Worm (Caenorhabditis elegans) whole organism, young adult: ENCODE data around the gene C25G6.3.
"Not testable (repeated sequence)": the region's sequence is repeated elsewhere in the genome, so short reads cannot be mapped to it uniquely, and the experiment has no call there.

ENCODE experiments used
- F33H1.4 ChIP-seq: fragments of 200-800 bp; sonication (Bioruptor generic); IDR thresholded peaks from 2 replicates; pipeline ENCODE4 v1.3.6; 2022; ENCODE audit warnings: missing genetic modification reagents, missing genetic modification characterization, missing compliant biosample characterization
- F39B2.1 ChIP-seq: fragments of 200-800 bp; sonication (Bioruptor generic); IDR thresholded peaks from 2 replicates; pipeline ENCODE4 v1.3.6; 2022; ENCODE audit warnings: missing genetic modification reagents, missing genetic modification characterization, missing compliant biosample characterization
- F55B11.4 ChIP-seq: sonication (generic microtip); optimal IDR thresholded peaks from 2 replicates; lab custom pipeline; 2016; ENCODE audit warnings: missing compliant biosample characterization, missing genetic modification characterization, borderline replicate concordance; ENCODE audit not compliant: insufficient read depth
- F57C9.4 ChIP-seq: sonication (generic microtip); optimal IDR thresholded peaks from 2 replicates; lab custom pipeline; 2017; ENCODE audit warnings: mild to moderate bottlenecking, missing genetic modification characterization, missing compliant biosample characterization
- K12H6.12 ChIP-seq: fragments of 200-800 bp; sonication (Bioruptor generic); optimal IDR thresholded peaks from 2 replicates; lab custom pipeline; 2018; ENCODE audit warnings: mild to moderate bottlenecking, missing genetic modification characterization, missing compliant biosample characterization
- Y53F4B.3 ChIP-seq: fragments of 200-800 bp; sonication (Bioruptor generic); IDR thresholded peaks from 2 replicates; pipeline ENCODE4 v1.3.6; 2022; ENCODE audit warnings: missing genetic modification reagents, missing genetic modification characterization, missing compliant biosample characterization
- Y56A3A.18 ChIP-seq: fragments of 200-800 bp; sonication (Bioruptor generic); IDR thresholded peaks from 2 replicates; pipeline ENCODE4 v1.3.6; 2022; ENCODE audit warnings: missing genetic modification reagents, missing genetic modification characterization, missing compliant biosample characterization
- akir-1 ChIP-seq: fragments of 200-800 bp; sonication (Bioruptor generic); optimal IDR thresholded peaks from 2 replicates; lab custom pipeline; 2018; ENCODE audit warnings: mild to moderate bottlenecking, missing genetic modification characterization, moderate library complexity, missing compliant biosample characterization
- aptf-2 ChIP-seq: fragments of 200-800 bp; sonication (Bioruptor generic); conservative IDR thresholded peaks from 2 replicates; pipeline ENCODE4 v1.3.6; 2022; ENCODE audit warnings: missing genetic modification reagents, missing genetic modification characterization, missing compliant biosample characterization
- attf-3 ChIP-seq: fragments of 200-800 bp; sonication (Bioruptor generic); conservative IDR thresholded peaks from 2 replicates; pipeline ENCODE4 v1.3.6; 2022; ENCODE audit warnings: missing genetic modification reagents, missing genetic modification characterization, missing compliant biosample characterization
- bed-1 ChIP-seq: fragments of 200-800 bp; sonication (Bioruptor generic); IDR thresholded peaks from 2 replicates; pipeline ENCODE4 v1.3.6; 2022; ENCODE audit warnings: missing genetic modification reagents, missing genetic modification characterization, missing compliant biosample characterization
- bed-2 ChIP-seq: fragments of 200-800 bp; sonication (Bioruptor generic); IDR thresholded peaks from 2 replicates; pipeline ENCODE4 v1.3.6; 2022; ENCODE audit warnings: missing genetic modification reagents, missing genetic modification characterization, missing compliant biosample characterization
- ceh-58 ChIP-seq: fragments of 200-800 bp; sonication (Bioruptor generic); IDR thresholded peaks from 2 replicates; pipeline ENCODE4 v1.3.6; 2022; ENCODE audit warnings: missing genetic modification characterization, missing compliant biosample characterization
- dox-1 ChIP-seq: fragments of 200-800 bp; sonication (Bioruptor generic); IDR thresholded peaks from 2 replicates; pipeline ENCODE4 v1.3.6; 2022; ENCODE audit warnings: missing genetic modification reagents, missing genetic modification characterization, missing compliant biosample characterization
- egrh-3 ChIP-seq: fragments of 200-800 bp; sonication (Bioruptor generic); IDR thresholded peaks from 2 replicates; pipeline ENCODE4 v1.3.6; 2022; ENCODE audit warnings: missing genetic modification reagents, missing genetic modification characterization, missing compliant biosample characterization
- hmg-20 ChIP-seq: fragments of 200-800 bp; sonication (Bioruptor generic); IDR thresholded peaks from 2 replicates; pipeline ENCODE4 v1.3.6; 2022; ENCODE audit warnings: missing genetic modification reagents, missing genetic modification characterization, missing compliant biosample characterization
- hsf-1 ChIP-seq: fragments of 200-800 bp; sonication (Bioruptor generic); IDR thresholded peaks from 2 replicates; pipeline ENCODE4 v1.3.6; 2022; ENCODE audit warnings: missing genetic modification reagents, missing genetic modification characterization, missing compliant biosample characterization
- lag-1 ChIP-seq: fragments of 200-800 bp; sonication (Bioruptor generic); IDR thresholded peaks from 2 replicates; pipeline ENCODE4 v1.3.6; 2022; ENCODE audit warnings: missing genetic modification reagents, missing genetic modification characterization, missing compliant biosample characterization
- lin-26 ChIP-seq: fragments of 200-800 bp; sonication (Bioruptor generic); IDR thresholded peaks from 2 replicates; pipeline ENCODE4 v1.3.6; 2022; ENCODE audit warnings: missing genetic modification reagents, missing genetic modification characterization, missing compliant biosample characterization
- lin-40 ChIP-seq: sonication (generic microtip); optimal IDR thresholded peaks from 2 replicates; lab custom pipeline; 2016; ENCODE audit warnings: missing genetic modification characterization, mild to moderate bottlenecking, missing compliant biosample characterization, missing genotype, missing genetic modification reagents
- madf-6 ChIP-seq: fragments of 200-800 bp; sonication (Bioruptor generic); IDR thresholded peaks from 2 replicates; pipeline ENCODE4 v1.3.6; 2022; ENCODE audit warnings: missing genetic modification reagents, missing genetic modification characterization, missing compliant biosample characterization
- nfya-1 ChIP-seq: sonication (generic microtip); optimal IDR thresholded peaks from 2 replicates; lab custom pipeline; 2017; ENCODE audit warnings: antibody characterized with exemption, missing compliant biosample characterization, missing genetic modification characterization, borderline replicate concordance; ENCODE audit not compliant: insufficient read depth
- nhr-27 ChIP-seq: fragments of 200-800 bp; sonication (Bioruptor generic); optimal IDR thresholded peaks from 2 replicates; lab custom pipeline; 2018; ENCODE audit warnings: mild to moderate bottlenecking, missing genetic modification characterization, moderate library complexity, missing compliant biosample characterization
- nhr-80 ChIP-seq: sonication (generic microtip); optimal IDR thresholded peaks from 2 replicates; lab custom pipeline; 2016; ENCODE audit warnings: missing genetic modification characterization, missing compliant biosample characterization
- pbrm-1 ChIP-seq: fragments of 200-800 bp; sonication (Bioruptor generic); IDR thresholded peaks from 2 replicates; pipeline ENCODE4 v1.3.6; 2022; ENCODE audit warnings: missing genetic modification reagents, missing genetic modification characterization, missing compliant biosample characterization
- sdz-38 ChIP-seq: sonication (generic microtip); optimal IDR thresholded peaks from 2 replicates; lab custom pipeline; 2016; ENCODE audit warnings: missing genotype, missing genetic modification characterization, missing compliant biosample characterization
- sea-2 ChIP-seq: fragments of 200-800 bp; sonication (Bioruptor generic); IDR thresholded peaks from 2 replicates; pipeline ENCODE4 v1.3.6; 2022; ENCODE audit warnings: missing genetic modification characterization, missing compliant biosample characterization
- snpc-4 ChIP-seq, 5 experiments: fragments of 150-350 bp in 1 of 5; sonication (generic microtip) in 4 of 5; optimal IDR thresholded peaks; 2 replicates each; lab custom pipeline; 2014 to 2018; ENCODE audit warnings: missing genetic modification characterization in 5 of 5, missing biosample characterization in 3 of 5, antibody characterized with exemption in 2 of 5, mild to moderate bottlenecking in 2 of 5, missing compliant biosample characterization in 2 of 5, missing genotype in 2 of 5, moderate library complexity in 2 of 5, missing genetic modification reagents in 1 of 5
- unc-130 ChIP-seq: sonication (generic microtip); optimal IDR thresholded peaks from 2 replicates; lab custom pipeline; 2016; ENCODE audit warnings: missing genetic modification reagents, missing genetic modification characterization, missing compliant biosample characterization
- xnd-1 ChIP-seq: sonication (generic microtip); optimal IDR thresholded peaks from 2 replicates; lab custom pipeline; 2016; ENCODE audit warnings: missing genotype, missing genetic modification reagents, missing genetic modification characterization, missing compliant biosample characterization
- zfh-2 ChIP-seq: fragments of 200-800 bp; sonication (Bioruptor generic); conservative IDR thresholded peaks from 2 replicates; pipeline ENCODE4 v1.3.6; 2022; ENCODE audit warnings: missing genetic modification reagents, missing genetic modification characterization, missing compliant biosample characterization
- ztf-25 ChIP-seq: fragments of 200-800 bp; sonication (Bioruptor generic); IDR thresholded peaks from 2 replicates; pipeline ENCODE4 v1.3.6; 2022; ENCODE audit warnings: missing genetic modification reagents, missing genetic modification characterization, missing compliant biosample characterization
- ztf-26 ChIP-seq: sonication (generic microtip); optimal IDR thresholded peaks from 2 replicates; lab custom pipeline; 2017; ENCODE audit warnings: missing genetic modification characterization, missing compliant biosample characterization
- ztf-3 ChIP-seq: fragments of 200-800 bp; sonication (Bioruptor generic); optimal IDR thresholded peaks from 2 replicates; lab custom pipeline; 2018; ENCODE audit warnings: mild to moderate bottlenecking, missing genetic modification characterization, missing compliant biosample characterization

The C25G6.3 gene

ce11 chrX:1206029-1206428 lies 32.7 kb downstream of the C25G6.3 start, which contains the start of gene T13G4.7:
TSS of gene T13G4.7 (minus strand) at chrX:1206129.
- TF ChIP-seq bed-2: no peak

- TF ChIP-seq sea-2 (0 out of 2 replicates have a peak, but pooled peaks have one; percentile 44), K12H6.12 (tag; lab: Kevin White, UChicago) (no peak), lin-40 (tag; lab: Kevin White, UChicago) (no peak), bed-1 (GFP tag; lab: Robert Waterston, UW) (no peak), unc-130 (GFP tag; lab: Kevin White, UChicago) (no peak), dox-1 (GFP tag; lab: Robert Waterston, UW) (0 out of 2 replicates have a peak, but pooled peaks have one; percentile 12), hmg-20 (no peak), F55B11.4 (no peak), egrh-3 (0 out of 2 replicates have a peak, but pooled peaks have one; percentile 48), pbrm-1 (GFP tag; lab: Robert Waterston, UW) (no peak), lin-26 (GFP tag; lab: Robert Waterston, UW) (no peak), ztf-26 (tag; lab: Kevin White, UChicago) (no peak), F39B2.1 (no peak), nhr-27 (tag; lab: Kevin White, UChicago) (no peak), F33H1.4 (no peak), akir-1 (GFP tag; lab: Kevin White, UChicago) (no peak), zfh-2 (GFP tag; lab: Robert Waterston, UW) (peak; percentile 86), nfya-1 (tag; lab: Kevin White, UChicago) (no peak), lag-1 (GFP tag; lab: Robert Waterston, UW) (no peak)
Observed at ce11 chrX:1202638-1203037, 36.1 kb downstream of the C25G6.3 start.

ce11 chrX:1195178-1195750 lies 43.4 kb downstream of the C25G6.3 start:
- TF ChIP-seq Y53F4B.3 (GFP tag; lab: Robert Waterston, UW) (peak; percentile 91; the same call in 1 of the 2 replicates), egrh-3 (peak; percentile 82), snpc-4 (tag; optimal IDR thresholded peaks at IDR 0.05; lab: Kevin White, UChicago) (peak in 1 of 4 experiments; percentile 80)
- not testable (repeated sequence) for TF ChIP-seq snpc-4 (GFP tag; optimal IDR thresholded peaks at IDR 0.05; lab: Kevin White, UChicago)

- TF ChIP-seq Y56A3A.18 (GFP tag; lab: Robert Waterston, UW) (no peak), hsf-1 (no peak), nhr-27 (tag; lab: Kevin White, UChicago) (no peak), ztf-3 (GFP tag; lab: Kevin White, UChicago) (no peak), attf-3 (GFP tag; lab: Robert Waterston, UW) (no peak), ztf-25 (GFP tag; lab: Robert Waterston, UW) (no peak), nhr-80 (tag; lab: Kevin White, UChicago) (no peak), xnd-1 (tag; lab: Kevin White, UChicago) (no peak), madf-6 (GFP tag; lab: Robert Waterston, UW) (no peak), egrh-3 (no peak), F57C9.4 (tag; lab: Kevin White, UChicago) (no peak), ceh-58 (GFP tag; lab: Robert Waterston, UW) (no peak), F55B11.4 (no peak), lin-40 (tag; lab: Kevin White, UChicago) (no peak), aptf-2 (GFP tag; lab: Robert Waterston, UW) (no peak), sdz-38 (no peak)
- TF ChIP-seq, all 124 proteins: peak for 0
Observed at ce11 chrX:1192848-1193247, 45.9 kb downstream of the C25G6.3 start, which contains the start of gene T13G4.1. TSS of gene T13G4.1 (plus strand) at chrX:1193148.
